Worm (Caenorhabditis elegans): ENCODE measurements around the gene fce-2.

fce-2 gene

ce11 chrV:20402842-20403241 lies 22.3 kb upstream of the fce-2 start:
- peak in 1 of 2 experiments; percentile 15 for TF ChIP-seq lsy-2 (tag; optimal IDR thresholded peaks at IDR 0.05)
- peak; percentile 46 for TF ChIP-seq lin-14 (GFP tag; optimal IDR thresholded peaks at IDR 0.05)
- TF ChIP-seq mdl-1 (tag; optimal IDR thresholded peaks at IDR 0.05), result no peak
- peak; percentile 51 for TF ChIP-seq pax-3 (tag; optimal IDR thresholded peaks at IDR 0.05)
- peak; percentile 53 for TF ChIP-seq sox-4 (tag; optimal IDR thresholded peaks at IDR 0.05)
- peak; percentile 84 for TF ChIP-seq nhr-47 (tag; optimal IDR thresholded peaks at IDR 0.05)
- TF ChIP-seq jun-1 (tag; optimal IDR thresholded peaks at IDR 0.05), result no peak
- peak; percentile 86 for TF ChIP-seq nhr-71 (tag; optimal IDR thresholded peaks at IDR 0.05)
- peak; percentile 59 for TF ChIP-seq nhr-11 (tag; optimal IDR thresholded peaks at IDR 0.05)
- TF ChIP-seq egl-13 (tag; optimal IDR thresholded peaks at IDR 0.05), result peak; percentile 39
- TF ChIP-seq unc-86 (tag; optimal IDR thresholded peaks at IDR 0.05), result peak; percentile 22
- TF ChIP-seq hlh-4 (tag; optimal IDR thresholded peaks at IDR 0.05), result no peak
- peak; percentile 95 for TF ChIP-seq fkh-8 (tag; optimal IDR thresholded peaks at IDR 0.05)
- TF ChIP-seq rnt-1 (tag; optimal IDR thresholded peaks at IDR 0.05), result no peak
- TF ChIP-seq swsn-7 (tag; optimal IDR thresholded peaks at IDR 0.05), result peak; percentile 37
- peak; percentile 72 for TF ChIP-seq fos-1 (tag; optimal IDR thresholded peaks at IDR 0.05)

- TF ChIP-seq efl-1 (optimal IDR thresholded peaks at IDR 0.05), result no peak
- peak in 1 of 2 experiments; percentile 63 for TF ChIP-seq efl-1 (GFP tag; optimal IDR thresholded peaks at IDR 0.05 in 1 of 2)
- TF ChIP-seq efl-3 (GFP tag; optimal IDR thresholded peaks at IDR 0.05), result no peak
These were observed 18.3 kb upstream of the fce-2 start for ce11 chrV:20406817-20407216.

- TF ChIP-seq elt-2 (tag; optimal IDR thresholded peaks at IDR 0.05) (no peak), pag-3 (tag; optimal IDR thresholded peaks at IDR 0.05; ENCODE audit: borderline replicate concordance, insufficient read depth) (no peak), hlh-4 (tag; optimal IDR thresholded peaks at IDR 0.05) (no peak), C34B4.2 (tag; optimal IDR thresholded peaks at IDR 0.05) (no peak), nhr-19 (GFP tag; conservative IDR thresholded peaks at IDR 0.05) (no peak), ama-1 (optimal IDR thresholded peaks at IDR 0.05) (no peak), nhr-85 (tag) (no peak), unc-98 (GFP tag; IDR thresholded peaks at IDR 0.05) (no peak), alr-1 (tag; optimal IDR thresholded peaks at IDR 0.05; ENCODE audit: borderline replicate concordance) (no peak), unc-30 (tag; optimal IDR thresholded peaks at IDR 0.05) (no peak), lin-15B (tag; optimal IDR thresholded peaks at IDR 0.05) (no peak), unc-130 (tag; optimal IDR thresholded peaks at IDR 0.05) (no peak), sup-37 (GFP tag; optimal IDR thresholded peaks at IDR 0.05) (no peak), mef-2 (tag; optimal IDR thresholded peaks at IDR 0.05) (no peak), ces-1 (GFP tag; optimal IDR thresholded peaks at IDR 0.05) (no peak), dsc-1 (tag; optimal IDR thresholded peaks at IDR 0.05) (no peak), nhr-237 (tag; optimal IDR thresholded peaks at IDR 0.05) (no peak), C16A3.4 (tag; optimal IDR thresholded peaks at IDR 0.05) (no peak), snu-23 (GFP tag; optimal IDR thresholded peaks at IDR 0.05) (no peak), efl-1 (optimal IDR thresholded peaks at IDR 0.05) (no peak), efl-1 (GFP tag; optimal IDR thresholded peaks at IDR 0.05 in 1 of 2) (no peak)
These were observed 16.1 kb upstream of the fce-2 start for ce11 chrV:20409016-20409415.

- TF ChIP-seq ama-1 (optimal IDR thresholded peaks at IDR 0.05) (no peak), efl-1 (optimal IDR thresholded peaks at IDR 0.05) (no peak), efl-1 (GFP tag; optimal IDR thresholded peaks at IDR 0.05 in 1 of 2) (peak in 1 of 2 experiments; percentile 86), ceh-82 (tag; optimal IDR thresholded peaks at IDR 0.05) (no peak)
These were observed 14.8 kb upstream of the fce-2 start for ce11 chrV:20410285-20410684.
